Worm (Caenorhabditis elegans): ENCODE data around the gene mfsd-10.

mfsd-10 gene

ce11 chrX:17401264-17401663 lies 32.8 kb upstream of the mfsd-10 start, which contains the start of gene F11C7.6:
TSS of gene F11C7.6 (plus strand) at chrX:17401564.
- no peak for TF ChIP-seq fos-1 (tag; optimal IDR thresholded peaks at IDR 0.05)
- TF ChIP-seq egl-27 (tag; optimal IDR thresholded peaks at IDR 0.05) = no peak
- TF ChIP-seq ztf-11 (tag; optimal IDR thresholded peaks at IDR 0.05) = no peak
- no peak for TF ChIP-seq nhr-67 (tag; optimal IDR thresholded peaks at IDR 0.05)
- no peak for TF ChIP-seq daf-12 (tag; optimal IDR thresholded peaks at IDR 0.05)
- no peak for TF ChIP-seq sea-2 (GFP tag; optimal IDR thresholded peaks at IDR 0.05)
- no peak for TF ChIP-seq nhr-23 (tag; optimal IDR thresholded peaks at IDR 0.05)

ce11 chrX:17400425-17400824 lies 32.0 kb upstream of the mfsd-10 start:
- TF ChIP-seq ztf-11 (tag; optimal IDR thresholded peaks at IDR 0.05) (no peak), R02D3.7 (tag; optimal IDR thresholded peaks at IDR 0.05) (no peak), mdl-1 (tag; optimal IDR thresholded peaks at IDR 0.05) (no peak), eor-1 (tag; optimal IDR thresholded peaks at IDR 0.05) (no peak), jun-1 (tag; optimal IDR thresholded peaks at IDR 0.05) (no peak), nhr-43 (tag; optimal IDR thresholded peaks at IDR 0.05; ENCODE audit: poor library complexity, severe bottlenecking) (no peak), nhr-12 (tag; optimal IDR thresholded peaks at IDR 0.05) (no peak), nhr-11 (tag; optimal IDR thresholded peaks at IDR 0.05) (no peak), ama-1 (optimal IDR thresholded peaks at IDR 0.05) (no peak), daf-12 (tag; optimal IDR thresholded peaks at IDR 0.05) (no peak), nhr-23 (tag; optimal IDR thresholded peaks at IDR 0.05) (no peak), nhr-67 (tag; optimal IDR thresholded peaks at IDR 0.05) (no peak), ceh-9 (tag; optimal IDR thresholded peaks at IDR 0.05) (no peak), unc-39 (tag; optimal IDR thresholded peaks at IDR 0.05) (no peak), lin-15B (tag; optimal IDR thresholded peaks at IDR 0.05) (no peak), lin-39 (tag; optimal IDR thresholded peaks at IDR 0.05) (no peak), snpc-4 (tag; optimal IDR thresholded peaks at IDR 0.05) (no peak), ztf-4 (tag; optimal IDR thresholded peaks at IDR 0.05) (no peak), nhr-77 (tag; optimal IDR thresholded peaks at IDR 0.05) (no peak), nhr-25 (tag; optimal IDR thresholded peaks at IDR 0.05) (no peak)

- TF ChIP-seq nhr-67 (tag; optimal IDR thresholded peaks at IDR 0.05) (no peak), nhr-237 (tag; optimal IDR thresholded peaks at IDR 0.05) (no peak), lin-15B (tag; optimal IDR thresholded peaks at IDR 0.05) (no peak), egl-27 (tag; optimal IDR thresholded peaks at IDR 0.05) (no peak)
Observed at ce11 chrX:17398293-17398692, 29.9 kb upstream of the mfsd-10 start, which contains the start of gene F11C7.7. TSS of gene F11C7.7 (plus strand) at chrX:17398593.

- TF ChIP-seq nhr-28 (tag; optimal IDR thresholded peaks at IDR 0.05) = no peak
- no peak for TF ChIP-seq lin-39 (tag; optimal IDR thresholded peaks at IDR 0.05)
Observed at ce11 chrX:17396456-17396855, 28.0 kb upstream of the mfsd-10 start, which contains the start of the genes vap-1 and F11C7.2. TSS of gene vap-1 (minus strand) at chrX:17396556. TSS of gene F11C7.2 (plus strand) at chrX:17396814.

- peak; percentile 59 for TF ChIP-seq lin-39 (tag; optimal IDR thresholded peaks at IDR 0.05)
- peak; percentile 51 for TF ChIP-seq elt-2 (tag; optimal IDR thresholded peaks at IDR 0.05)
- TF ChIP-seq nfya-1 (tag; optimal IDR thresholded peaks at IDR 0.05; ENCODE audit: insufficient read depth) = peak; percentile 62
- peak; percentile 82 for TF ChIP-seq lin-15B (tag; optimal IDR thresholded peaks at IDR 0.05)
- no peak for TF ChIP-seq nhr-28 (tag; optimal IDR thresholded peaks at IDR 0.05)
- no peak for TF ChIP-seq elt-3 (tag; optimal IDR thresholded peaks at IDR 0.05)
- no peak for TF ChIP-seq lsy-12 (tag; optimal IDR thresholded peaks at IDR 0.05)
- peak; percentile 78 for TF ChIP-seq nhr-25 (tag; optimal IDR thresholded peaks at IDR 0.05)
- TF ChIP-seq unc-62 (GFP tag; optimal IDR thresholded peaks at IDR 0.05) = no peak
- TF ChIP-seq nhr-12 (tag; optimal IDR thresholded peaks at IDR 0.05) = no peak
- peak; percentile 84 for TF ChIP-seq snpc-4 (tag; optimal IDR thresholded peaks at IDR 0.05)
- TF ChIP-seq nhr-76 (tag; optimal IDR thresholded peaks at IDR 0.05) = no peak
- no peak for TF ChIP-seq ztf-4 (tag; optimal IDR thresholded peaks at IDR 0.05)
- TF ChIP-seq pha-4 (tag; optimal IDR thresholded peaks at IDR 0.05) = peak; percentile 92
- TF ChIP-seq hmg-11 (tag; optimal IDR thresholded peaks at IDR 0.05) = peak; percentile 82
- TF ChIP-seq aly-2 (tag; optimal IDR thresholded peaks at IDR 0.05) = no peak
- TF ChIP-seq nhr-11 (tag; optimal IDR thresholded peaks at IDR 0.05) = no peak
- TF ChIP-seq fkh-10 (GFP tag; optimal IDR thresholded peaks at IDR 0.05) = peak; percentile 69
- no peak for TF ChIP-seq ceh-16 (tag; optimal IDR thresholded peaks at IDR 0.05)
- no peak for TF ChIP-seq nhr-237 (tag; optimal IDR thresholded peaks at IDR 0.05)
- TF ChIP-seq nhr-23 (tag; optimal IDR thresholded peaks at IDR 0.05) = peak; percentile 72
- TF ChIP-seq nhr-43 (tag; optimal IDR thresholded peaks at IDR 0.05; ENCODE audit: poor library complexity, severe bottlenecking) = peak; percentile 44
- TF ChIP-seq elt-1 (tag; optimal IDR thresholded peaks at IDR 0.05) = no peak
- no peak for TF ChIP-seq skn-1 (tag; optimal IDR thresholded peaks at IDR 0.05)
- peak; percentile 17 for TF ChIP-seq jun-1 (tag; optimal IDR thresholded peaks at IDR 0.05)
- no peak for TF ChIP-seq mml-1 (tag; optimal IDR thresholded peaks at IDR 0.05)
- TF ChIP-seq sea-2 (GFP tag; optimal IDR thresholded peaks at IDR 0.05) = no peak
- TF ChIP-seq egl-5 (tag; optimal IDR thresholded peaks at IDR 0.05) = peak; percentile 12
Observed at ce11 chrX:17392182-17392581, 23.7 kb upstream of the mfsd-10 start.

Measured in whole organism, L3 larva.